Worm (Caenorhabditis elegans): ENCODE measurements around the gene W06F12.2.
A peak's percentile ranks its signal among the peaks of the same experiment; 100 is the strongest.

W06F12.2 gene

DNA sequence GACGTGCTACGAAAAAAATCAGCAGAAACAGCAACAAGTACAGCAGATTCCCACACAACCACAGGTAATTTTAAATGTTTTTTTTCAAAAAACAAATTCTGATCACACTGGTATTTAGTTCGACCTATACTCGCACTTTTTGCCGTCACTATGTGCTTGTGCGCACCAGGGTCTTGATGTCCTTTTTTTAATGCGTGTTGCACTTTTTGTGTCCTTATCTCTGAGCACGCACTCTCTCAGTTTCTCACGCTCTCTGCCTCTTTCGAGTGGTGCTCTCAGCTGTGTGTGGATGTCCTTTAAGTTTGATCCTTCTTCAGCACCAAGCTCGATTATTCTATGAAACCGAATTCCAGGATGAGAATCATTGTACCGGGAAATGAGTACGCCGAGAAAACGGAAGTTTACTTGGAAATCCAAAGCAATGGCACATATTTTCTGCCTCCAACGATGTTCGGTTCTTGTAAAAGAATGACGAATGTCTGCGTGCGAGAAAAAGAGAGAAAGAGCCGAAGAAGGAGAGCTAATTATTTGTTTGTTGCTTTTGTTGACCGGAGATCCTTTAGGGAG, 13.0 kb downstream of the W06F12.2 start:
- TF ChIP-seq sox-4 (tag; optimal IDR thresholded peaks at IDR 0.05) (no peak), lin-14 (GFP tag; optimal IDR thresholded peaks at IDR 0.05) (peak; percentile 59), mep-1 (tag; optimal IDR thresholded peaks at IDR 0.05) (peak; percentile 44), nhr-47 (tag; optimal IDR thresholded peaks at IDR 0.05) (peak; percentile 66), tbx-2 (tag; optimal IDR thresholded peaks at IDR 0.05) (no peak), aly-2 (tag; optimal IDR thresholded peaks at IDR 0.05) (no peak), ceh-88 (GFP tag; IDR thresholded peaks at IDR 0.05) (0 out of 2 replicates have a peak, but pooled peaks have one; percentile 8), lin-35 (GFP tag; optimal IDR thresholded peaks at IDR 0.05) (peak in 1 of 2 experiments; percentile 14), fkh-8 (tag; optimal IDR thresholded peaks at IDR 0.05) (peak; percentile 92), unc-130 (tag; optimal IDR thresholded peaks at IDR 0.05) (no peak), dsc-1 (tag; optimal IDR thresholded peaks at IDR 0.05) (peak; percentile 35), C04F5.9 (tag; optimal IDR thresholded peaks at IDR 0.05) (no peak), rnt-1 (tag; optimal IDR thresholded peaks at IDR 0.05) (peak; percentile 8), unc-30 (tag; optimal IDR thresholded peaks at IDR 0.05) (no peak), nhr-85 (tag) (peak; percentile 1), nhr-71 (tag; optimal IDR thresholded peaks at IDR 0.05) (peak; percentile 69), unc-86 (tag; optimal IDR thresholded peaks at IDR 0.05) (peak; percentile 35), efl-1 (optimal IDR thresholded peaks at IDR 0.05) (no peak), efl-1 (GFP tag; optimal IDR thresholded peaks at IDR 0.05 in 1 of 2) (no peak), pax-3 (tag; optimal IDR thresholded peaks at IDR 0.05) (peak; percentile 51), nhr-19 (GFP tag; conservative IDR thresholded peaks at IDR 0.05) (no peak), lin-15B (tag; optimal IDR thresholded peaks at IDR 0.05) (no peak), ztf-11 (tag; optimal IDR thresholded peaks at IDR 0.05) (no peak), C16A3.4 (tag; optimal IDR thresholded peaks at IDR 0.05) (no peak), lsy-2 (tag; optimal IDR thresholded peaks at IDR 0.05) (no peak), zip-4 (GFP tag; optimal IDR thresholded peaks at IDR 0.05) (no peak)

DNA sequence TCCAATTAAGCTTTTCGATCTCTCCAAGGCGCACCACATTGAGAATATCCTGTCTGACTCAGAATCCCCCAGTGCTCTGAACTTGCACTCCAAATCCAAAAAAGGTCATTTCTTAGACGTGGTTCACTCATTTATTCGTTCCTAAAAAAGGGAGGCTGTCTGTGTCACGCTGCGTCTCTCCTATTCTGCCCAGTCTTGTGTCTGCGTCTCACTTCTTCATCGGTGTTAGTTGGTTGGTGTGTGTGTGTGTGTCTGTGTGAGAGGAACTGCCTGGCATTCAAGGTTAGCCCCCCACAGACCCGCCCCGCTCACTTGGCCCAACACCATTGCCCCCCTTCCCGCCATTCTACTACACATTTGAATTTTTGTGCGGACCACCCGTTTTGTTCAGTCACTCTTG, 14.0 kb downstream of the W06F12.2 start:
- TF ChIP-seq xbp-1 (tag; optimal IDR thresholded peaks at IDR 0.05) (peak; percentile 6), F16B12.6 (tag; optimal IDR thresholded peaks at IDR 0.05) (no peak), ztf-4 (tag; optimal IDR thresholded peaks at IDR 0.05) (peak; percentile 42), snpc-4 (tag; optimal IDR thresholded peaks at IDR 0.05) (no peak), rnt-1 (tag; optimal IDR thresholded peaks at IDR 0.05) (peak; percentile 25), zag-1 (tag; optimal IDR thresholded peaks at IDR 0.05) (no peak), lin-15B (tag; optimal IDR thresholded peaks at IDR 0.05) (no peak), nhr-90 (tag; optimal IDR thresholded peaks at IDR 0.05; ENCODE audit: poor library complexity) (no peak), C04F5.9 (tag; optimal IDR thresholded peaks at IDR 0.05) (no peak), ceh-63 (GFP tag; optimal IDR thresholded peaks at IDR 0.05) (no peak), unc-130 (tag; optimal IDR thresholded peaks at IDR 0.05) (no peak), ces-1 (GFP tag; optimal IDR thresholded peaks at IDR 0.05) (no peak), Y116A8C.19 (tag; optimal IDR thresholded peaks at IDR 0.05; ENCODE audit: borderline replicate concordance) (no peak), ets-5 (GFP tag; IDR thresholded peaks at IDR 0.05) (no peak), blmp-1 (tag; optimal IDR thresholded peaks at IDR 0.05) (peak; percentile 70), lin-39 (tag; optimal IDR thresholded peaks at IDR 0.05) (no peak), isw-1 (GFP tag; IDR thresholded peaks at IDR 0.05) (no peak), unc-86 (tag; optimal IDR thresholded peaks at IDR 0.05) (peak; percentile 1), hlh-17 (GFP tag; optimal IDR thresholded peaks at IDR 0.05; ENCODE audit: borderline replicate concordance) (no peak), mep-1 (tag; optimal IDR thresholded peaks at IDR 0.05) (peak; percentile 60), pax-3 (tag; optimal IDR thresholded peaks at IDR 0.05) (no peak), ceh-90 (tag; optimal IDR thresholded peaks at IDR 0.05) (no peak), nhr-71 (tag; optimal IDR thresholded peaks at IDR 0.05) (peak; percentile 44), sup-37 (GFP tag; optimal IDR thresholded peaks at IDR 0.05) (no peak), lsy-2 (tag; optimal IDR thresholded peaks at IDR 0.05) (peak; percentile 1 to 57), elt-3 (tag; optimal IDR thresholded peaks at IDR 0.05) (no peak), unc-30 (tag; optimal IDR thresholded peaks at IDR 0.05) (no peak), efl-3 (GFP tag; optimal IDR thresholded peaks at IDR 0.05) (peak; percentile 14), nhr-76 (tag; optimal IDR thresholded peaks at IDR 0.05) (no peak), jun-1 (tag; optimal IDR thresholded peaks at IDR 0.05) (peak; percentile 4), ama-1 (optimal IDR thresholded peaks at IDR 0.05) (peak; percentile 23), mef-2 (tag; optimal IDR thresholded peaks at IDR 0.05) (no peak), dsc-1 (tag; optimal IDR thresholded peaks at IDR 0.05) (no peak), lin-13 (GFP tag; optimal IDR thresholded peaks at IDR 0.05) (no peak), nhr-19 (GFP tag; conservative IDR thresholded peaks at IDR 0.05) (no peak; the same call in 1 of the 2 replicates), elt-2 (tag; optimal IDR thresholded peaks at IDR 0.05) (no peak), ceh-88 (GFP tag; IDR thresholded peaks at IDR 0.05) (no peak; the same call in 1 of the 2 replicates)

Measured in whole organism, L1 larva.